Worm (Caenorhabditis elegans) whole organism, L3 larva: ENCODE results near the gene ZK1307.8.

Source experiments
- aly-2 ChIP-seq: fragments of 150-350 bp; optimal IDR thresholded peaks from 2 replicates; lab custom pipeline; 2014; ENCODE audit warnings: missing biosample characterization, missing genetic modification characterization
- ama-1 ChIP-seq: fragments of 150-350 bp; optimal IDR thresholded peaks from 2 replicates; lab custom pipeline; 2018
- ceh-16 ChIP-seq: sonication (generic microtip); optimal IDR thresholded peaks from 2 replicates; lab custom pipeline; 2017; ENCODE audit warnings: missing biosample characterization, missing genetic modification characterization
- ceh-28 ChIP-seq: fragments of 150-350 bp; optimal IDR thresholded peaks from 2 replicates; lab custom pipeline; 2014; ENCODE audit warnings: missing biosample characterization, missing genetic modification reagents, missing genetic modification characterization
- ceh-82 ChIP-seq: fragments of 150-350 bp; optimal IDR thresholded peaks from 2 replicates; lab custom pipeline; 2014; ENCODE audit warnings: missing biosample characterization, missing genetic modification characterization
- ceh-9 ChIP-seq: sonication (generic microtip); optimal IDR thresholded peaks from 2 replicates; lab custom pipeline; 2018; ENCODE audit warnings: missing biosample characterization, missing genetic modification characterization
- daf-12 ChIP-seq: fragments of 150-350 bp; optimal IDR thresholded peaks from 2 replicates; lab custom pipeline; 2014; ENCODE audit warnings: missing biosample characterization, missing genetic modification reagents, missing genetic modification characterization
- egl-27 ChIP-seq: sonication (generic microtip); optimal IDR thresholded peaks from 4 replicates; lab custom pipeline; 2017; ENCODE audit warnings: missing biosample characterization, missing genetic modification reagents, missing genetic modification characterization
- egl-5 ChIP-seq: fragments of 150-350 bp; optimal IDR thresholded peaks from 2 replicates; lab custom pipeline; 2017; ENCODE audit warnings: missing biosample characterization, missing genetic modification reagents, missing genetic modification characterization, inconsistent platforms
- elt-1 ChIP-seq: fragments of 150-350 bp; optimal IDR thresholded peaks from 2 replicates; lab custom pipeline; 2014; ENCODE audit warnings: missing biosample characterization, missing genetic modification characterization
- elt-2 ChIP-seq: sonication (generic microtip); optimal IDR thresholded peaks from 2 replicates; lab custom pipeline; 2016; ENCODE audit warnings: missing genetic modification reagents, mild to moderate bottlenecking, missing genetic modification characterization, missing compliant biosample characterization
- elt-3 ChIP-seq, 3 experiments: fragments of 150-350 bp in 1 of 3; sonication (generic microtip) in 2 of 3; optimal IDR thresholded peaks; 2 replicates in 2 of 3; 4 replicates in 1 of 3; lab custom pipeline; 2014 to 2017; ENCODE audit warnings: missing biosample characterization in 3 of 3, missing genetic modification characterization in 3 of 3
- eor-1 ChIP-seq, 2 experiments: fragments of 150-350 bp; optimal IDR thresholded peaks; 2 replicates each; lab custom pipeline; 2014 to 2018; ENCODE audit warnings: missing biosample characterization in 2 of 2, missing genetic modification characterization in 2 of 2
- fkh-10 ChIP-seq: sonication (generic microtip); optimal IDR thresholded peaks from 2 replicates; lab custom pipeline; 2017; ENCODE audit warnings: missing biosample characterization, missing genetic modification reagents, missing genetic modification characterization
- fkh-2 ChIP-seq: fragments of 150-350 bp; optimal IDR thresholded peaks from 2 replicates; lab custom pipeline; 2014; ENCODE audit warnings: missing biosample characterization, missing genetic modification reagents, missing genetic modification characterization
- hmg-11 ChIP-seq: sonication (generic microtip); optimal IDR thresholded peaks from 2 replicates; lab custom pipeline; 2016; ENCODE audit warnings: missing genetic modification characterization, missing compliant biosample characterization
- jun-1 ChIP-seq: fragments of 150-350 bp; optimal IDR thresholded peaks from 2 replicates; lab custom pipeline; 2014; ENCODE audit warnings: missing biosample characterization, missing genetic modification reagents, missing genetic modification characterization
- lin-15B ChIP-seq: fragments of 150-350 bp; optimal IDR thresholded peaks from 2 replicates; lab custom pipeline; 2014; ENCODE audit warnings: missing biosample characterization, missing genetic modification characterization
- lin-39 ChIP-seq: fragments of 150-350 bp; optimal IDR thresholded peaks from 2 replicates; lab custom pipeline; 2018; ENCODE audit warnings: missing biosample characterization, missing genetic modification reagents, missing genetic modification characterization
- mdl-1 ChIP-seq: fragments of 150-350 bp; optimal IDR thresholded peaks from 2 replicates; lab custom pipeline; 2014; ENCODE audit warnings: missing biosample characterization, missing genetic modification characterization
- nfya-1 ChIP-seq: sonication (generic microtip); optimal IDR thresholded peaks from 2 replicates; lab custom pipeline; 2017; ENCODE audit warnings: missing genetic modification characterization, mild to moderate bottlenecking, missing compliant biosample characterization, antibody characterized with exemption, moderate library complexity; ENCODE audit not compliant: insufficient read depth
- nhr-11 ChIP-seq: fragments of 150-350 bp; optimal IDR thresholded peaks from 2 replicates; lab custom pipeline; 2014; ENCODE audit warnings: missing biosample characterization, missing genetic modification characterization
- nhr-12 ChIP-seq: fragments of 150-350 bp; optimal IDR thresholded peaks from 2 replicates; lab custom pipeline; 2014; ENCODE audit warnings: missing biosample characterization, missing genetic modification characterization
- nhr-23 ChIP-seq: fragments of 150-350 bp; optimal IDR thresholded peaks from 2 replicates; lab custom pipeline; 2014; ENCODE audit warnings: missing biosample characterization, missing genetic modification reagents, missing genetic modification characterization
- nhr-237 ChIP-seq: fragments of 150-350 bp; optimal IDR thresholded peaks from 2 replicates; lab custom pipeline; 2014; ENCODE audit warnings: missing biosample characterization, missing genetic modification characterization
- nhr-25 ChIP-seq: sonication (generic microtip); optimal IDR thresholded peaks from 2 replicates; lab custom pipeline; 2017; ENCODE audit warnings: missing biosample characterization, missing genetic modification characterization
- nhr-28 ChIP-seq: fragments of 150-350 bp; optimal IDR thresholded peaks from 2 replicates; lab custom pipeline; 2014; ENCODE audit warnings: missing biosample characterization, missing genetic modification characterization
- nhr-43 ChIP-seq: sonication (generic microtip); optimal IDR thresholded peaks from 2 replicates; lab custom pipeline; 2016; ENCODE audit warnings: mild to moderate bottlenecking, missing genetic modification characterization, missing compliant biosample characterization; ENCODE audit not compliant: poor library complexity, severe bottlenecking
- nhr-67 ChIP-seq: fragments of 150-350 bp; optimal IDR thresholded peaks from 2 replicates; lab custom pipeline; 2014; ENCODE audit warnings: missing biosample characterization, missing genetic modification characterization
- nhr-76 ChIP-seq: fragments of 150-350 bp; sonication (generic microtip); optimal IDR thresholded peaks from 5 replicates; lab custom pipeline; 2014; ENCODE audit warnings: missing biosample characterization, missing genetic modification characterization
- pha-4 ChIP-seq: fragments of 150-350 bp; optimal IDR thresholded peaks from 2 replicates; lab custom pipeline; 2014; ENCODE audit warnings: missing biosample characterization, missing genetic modification reagents, missing genetic modification characterization
- pqm-1 ChIP-seq: fragments of 150-350 bp; optimal IDR thresholded peaks from 2 replicates; lab custom pipeline; 2017; ENCODE audit warnings: missing biosample characterization, missing genetic modification characterization, inconsistent platforms
- sea-2 ChIP-seq: fragments of 150-350 bp; sonication (generic microtip); optimal IDR thresholded peaks from 4 replicates; lab custom pipeline; 2014; ENCODE audit warnings: missing biosample characterization, missing genetic modification reagents, missing genetic modification characterization
- skn-1 ChIP-seq: fragments of 150-350 bp; optimal IDR thresholded peaks from 2 replicates; lab custom pipeline; 2014; ENCODE audit warnings: missing biosample characterization, missing genetic modification characterization
- snpc-4 ChIP-seq: fragments of 150-350 bp; optimal IDR thresholded peaks from 2 replicates; lab custom pipeline; 2014; ENCODE audit warnings: missing biosample characterization, missing genetic modification characterization
- unc-39 ChIP-seq: sonication (generic microtip); optimal IDR thresholded peaks from 4 replicates; lab custom pipeline; 2017; ENCODE audit warnings: missing biosample characterization, missing genetic modification characterization
- unc-62 ChIP-seq: fragments of 150-350 bp; sonication (generic microtip); optimal IDR thresholded peaks from 4 replicates; lab custom pipeline; 2014; ENCODE audit warnings: missing biosample characterization, missing genetic modification reagents, missing genetic modification characterization
- ztf-11 ChIP-seq: fragments of 150-350 bp; optimal IDR thresholded peaks from 2 replicates; lab custom pipeline; 2014; ENCODE audit warnings: missing biosample characterization, missing genetic modification characterization
- ztf-4 ChIP-seq: fragments of 150-350 bp; optimal IDR thresholded peaks from 2 replicates; lab custom pipeline; 2014; ENCODE audit warnings: missing biosample characterization, missing genetic modification characterization

ZK1307.8 gene

DNA sequence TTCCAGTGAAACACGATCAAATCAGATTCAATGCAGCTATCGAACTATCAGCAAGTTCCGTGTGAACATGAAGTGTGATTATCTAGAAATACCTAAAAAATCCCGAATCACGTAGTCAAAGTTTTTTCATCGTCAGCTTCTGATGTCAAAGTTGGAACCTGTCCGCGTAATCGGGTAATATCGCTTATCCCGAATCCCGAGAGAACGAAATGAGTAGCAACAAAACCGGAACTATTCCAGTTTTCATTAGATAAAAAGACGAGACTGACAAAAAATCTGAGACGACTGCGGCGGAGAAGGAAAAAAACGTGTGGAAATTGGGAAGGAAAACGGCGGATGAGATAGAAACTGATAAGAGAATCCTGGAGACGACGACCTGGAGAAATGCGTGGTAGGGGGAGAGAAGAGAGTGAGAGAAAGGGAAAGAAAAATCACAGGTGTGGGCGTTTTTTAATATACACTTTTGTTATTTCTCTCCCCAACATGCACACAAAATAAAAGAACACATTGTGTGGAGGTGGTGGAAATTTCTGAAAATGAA, 4.3 kb upstream of the ZK1307.8 start:
- TF ChIP-seq elt-3 (tag; optimal IDR thresholded peaks at IDR 0.05; lab: Kevin White, UChicago): peak in 1 of 3 experiments; percentile 43
- TF ChIP-seq ztf-4 (tag; lab: Kevin White, UChicago): no peak
- no peak for TF ChIP-seq lin-15B (tag; lab: Kevin White, UChicago)
- TF ChIP-seq nfya-1 (tag; lab: Kevin White, UChicago): peak; percentile 43
- no peak for TF ChIP-seq fkh-10 (GFP tag; lab: Kevin White, UChicago)
- no peak for TF ChIP-seq ceh-28 (tag; lab: Kevin White, UChicago)
- TF ChIP-seq ama-1 (lab: Kevin White, UChicago): peak; percentile 81
- no peak for TF ChIP-seq egl-5 (tag; lab: Kevin White, UChicago)
- TF ChIP-seq nhr-12: no peak
- no peak for TF ChIP-seq daf-12 (tag; lab: Kevin White, UChicago)
- TF ChIP-seq elt-2 (tag; lab: Kevin White, UChicago): peak; percentile 68
- TF ChIP-seq snpc-4: no peak
- TF ChIP-seq ztf-11: no peak
- no peak for TF ChIP-seq jun-1 (tag; lab: Kevin White, UChicago)
- TF ChIP-seq ceh-16 (tag; lab: Kevin White, UChicago): no peak
- no peak for TF ChIP-seq unc-39 (tag; lab: Kevin White, UChicago)
- no peak for TF ChIP-seq unc-62
- no peak for TF ChIP-seq pha-4
- TF ChIP-seq nhr-23: peak; percentile 10
- no peak for TF ChIP-seq nhr-67
- TF ChIP-seq, all 47 proteins: peak for 5

DNA sequence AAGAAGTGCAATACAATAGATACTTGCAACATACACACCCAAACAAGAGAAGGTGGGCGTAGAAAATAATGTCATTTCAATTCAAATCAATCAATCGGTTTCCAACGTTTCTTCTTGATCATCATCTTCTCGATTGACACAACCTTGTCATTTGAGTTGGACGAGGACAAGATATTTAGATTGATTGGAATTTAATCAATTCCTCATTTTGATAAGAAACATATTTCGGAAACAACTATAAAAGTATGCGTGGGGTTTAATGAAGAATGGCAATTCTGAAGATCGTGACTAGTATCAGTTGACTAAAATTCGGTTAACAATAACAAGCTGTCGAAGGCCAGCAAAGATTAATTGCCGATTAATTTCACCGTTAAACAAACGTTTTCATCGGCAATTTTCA, 3.8 kb upstream of the ZK1307.8 start:
- TF ChIP-seq lin-15B (tag; lab: Kevin White, UChicago): no peak
- TF ChIP-seq ceh-9 (tag; lab: Kevin White, UChicago): no peak
- TF ChIP-seq nhr-25 (tag; lab: Kevin White, UChicago): peak; percentile 59
- no peak for TF ChIP-seq unc-39 (tag; lab: Kevin White, UChicago)
- TF ChIP-seq egl-27: no peak
- TF ChIP-seq hmg-11 (tag; lab: Kevin White, UChicago): no peak
- no peak for TF ChIP-seq ceh-28 (tag; lab: Kevin White, UChicago)
- TF ChIP-seq nhr-43 (tag; lab: Kevin White, UChicago): peak; percentile 46
- no peak for TF ChIP-seq eor-1 (tag; optimal IDR thresholded peaks at IDR 0.05; lab: Kevin White, UChicago)
- TF ChIP-seq nhr-23: peak; percentile 10
- TF ChIP-seq nhr-11 (tag; lab: Kevin White, UChicago): no peak
- TF ChIP-seq skn-1 (tag; lab: Kevin White, UChicago): no peak
- TF ChIP-seq nhr-28: no peak
- TF ChIP-seq fkh-2 (tag; lab: Kevin White, UChicago): no peak
- no peak for TF ChIP-seq nhr-12
- TF ChIP-seq ztf-4 (tag; lab: Kevin White, UChicago): no peak
- no peak for TF ChIP-seq nhr-237
- TF ChIP-seq nfya-1 (tag; lab: Kevin White, UChicago): no peak
- no peak for TF ChIP-seq pha-4
- TF ChIP-seq elt-3 (tag; optimal IDR thresholded peaks at IDR 0.05; lab: Kevin White, UChicago): no peak
- no peak for TF ChIP-seq nhr-76 (tag; lab: Kevin White, UChicago)
- TF ChIP-seq elt-1 (tag; lab: Kevin White, UChicago): peak; percentile 24
- no peak for TF ChIP-seq nhr-67
- TF ChIP-seq unc-62: no peak
- TF ChIP-seq sea-2: no peak
- no peak for TF ChIP-seq ceh-16 (tag; lab: Kevin White, UChicago)
- no peak for TF ChIP-seq jun-1 (tag; lab: Kevin White, UChicago)
- TF ChIP-seq egl-5 (tag; lab: Kevin White, UChicago): no peak
- TF ChIP-seq ztf-11: no peak
- TF ChIP-seq pqm-1: no peak
- no peak for TF ChIP-seq ceh-82 (tag; lab: Kevin White, UChicago)
- no peak for TF ChIP-seq snpc-4
- TF ChIP-seq aly-2 (tag; lab: Kevin White, UChicago): no peak

DNA sequence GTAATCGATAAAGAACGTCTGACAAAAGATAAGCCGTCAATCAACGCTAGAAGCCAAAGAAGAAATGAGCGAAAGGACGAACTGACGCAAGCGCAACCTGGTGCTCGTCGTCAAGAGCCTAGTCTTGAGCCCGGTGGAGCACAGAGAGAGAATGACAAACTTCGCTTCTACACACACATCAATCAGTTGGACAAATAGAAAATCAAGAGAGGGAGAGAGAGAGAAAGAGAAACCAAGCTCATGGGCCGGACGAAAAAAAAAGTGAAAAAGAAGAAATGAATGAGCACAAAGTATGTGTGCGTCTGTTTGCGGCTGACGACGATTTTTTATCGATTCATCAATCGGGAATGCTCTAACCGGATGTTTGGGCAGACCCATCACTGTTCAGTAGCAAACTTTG, 3.3 kb upstream of the ZK1307.8 start:
- TF ChIP-seq nhr-67: no peak
- TF ChIP-seq ama-1 (lab: Kevin White, UChicago): peak; percentile 31
- TF ChIP-seq unc-62: peak; percentile 25
- TF ChIP-seq lin-39: peak; percentile 52
- no peak for TF ChIP-seq nhr-25 (tag; lab: Kevin White, UChicago)
- TF ChIP-seq sea-2: no peak
- TF ChIP-seq nfya-1 (tag; lab: Kevin White, UChicago): peak; percentile 32
- no peak for TF ChIP-seq nhr-23
- no peak for TF ChIP-seq ceh-28 (tag; lab: Kevin White, UChicago)
- TF ChIP-seq mdl-1 (tag; lab: Kevin White, UChicago): no peak
- peak; percentile 60 for TF ChIP-seq pha-4
- TF ChIP-seq nhr-12: no peak
- TF ChIP-seq hmg-11 (tag; lab: Kevin White, UChicago): peak; percentile 6
